Worm (Caenorhabditis elegans): Measurements from ENCODE around the gene Y55F3BL.4.
"Not testable (repeated sequence)": the region's sequence is repeated elsewhere in the genome, so short reads cannot be mapped to it uniquely, and the experiment has no call there.

Y55F3BL.4 gene

DNA sequence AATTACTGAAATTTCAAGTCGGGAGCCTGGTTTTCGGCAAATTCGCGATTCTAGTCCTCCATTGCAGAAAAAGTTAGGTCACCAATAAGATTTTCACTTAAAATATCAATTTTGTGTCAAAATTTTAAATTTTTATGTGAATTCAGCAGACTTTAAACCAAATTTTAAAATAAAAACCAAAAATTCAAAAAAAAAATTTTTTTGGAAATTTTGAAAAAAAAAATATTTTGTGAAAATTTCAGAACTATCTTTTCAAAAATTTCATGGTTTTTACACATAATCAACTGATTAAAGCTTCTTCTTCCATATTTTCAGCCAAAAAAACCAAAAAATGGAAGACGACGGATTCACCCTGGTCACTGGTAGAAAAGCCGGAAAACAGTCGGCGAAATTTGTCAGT lies at the start of gene Y55F3BL.4:
Gene Y55F3BL.4, plus strand, starts transcription at position 301 of the 400 bp plus-strand sequence.
- TF ChIP-seq him-1 (tag; optimal IDR thresholded peaks at IDR 0.05) (no peak), dao-5 (tag; optimal IDR thresholded peaks at IDR 0.05) (no peak), W03F9.2 (tag; optimal IDR thresholded peaks at IDR 0.05) (no peak)

DNA sequence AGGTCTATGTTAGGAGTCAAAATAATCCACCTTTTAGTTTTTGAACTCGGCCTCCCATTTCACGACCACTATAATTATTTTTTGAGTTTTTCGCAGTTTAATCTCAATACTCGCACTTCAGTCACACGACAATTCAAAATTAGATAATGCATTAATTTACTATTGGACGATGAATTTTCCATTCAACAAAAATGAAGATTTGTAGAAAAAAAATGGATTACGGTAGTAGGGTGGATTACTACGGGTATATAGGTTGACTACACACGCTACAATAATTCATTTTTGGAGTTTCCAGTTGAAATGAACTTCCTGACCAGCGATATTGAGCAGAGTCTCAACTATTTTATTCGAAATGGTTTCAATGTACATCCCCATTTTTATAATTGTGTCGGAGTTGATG lies 48.5 kb upstream of the Y55F3BL.4 start, which contains the start of gene srt-23:
Gene srt-23, plus strand, starts transcription at position 301 of the 400 bp plus-strand sequence.
- TF ChIP-seq dao-5 (tag; optimal IDR thresholded peaks at IDR 0.05) (no peak), W03F9.2 (tag; optimal IDR thresholded peaks at IDR 0.05) (no peak), him-1 (tag; optimal IDR thresholded peaks at IDR 0.05) (no peak)

ce11 chrIV:756956-757355 lies 47.9 kb upstream of the Y55F3BL.4 start:
- TF ChIP-seq him-1 (tag; optimal IDR thresholded peaks at IDR 0.05) (no peak), W03F9.2 (tag; optimal IDR thresholded peaks at IDR 0.05) (no peak), dao-5 (tag; optimal IDR thresholded peaks at IDR 0.05) (no peak)

ce11 chrIV:757548-757947 lies 47.4 kb upstream of the Y55F3BL.4 start:
- TF ChIP-seq W03F9.2 (tag; optimal IDR thresholded peaks at IDR 0.05): no peak
- TF ChIP-seq him-1 (tag; optimal IDR thresholded peaks at IDR 0.05): no peak
- TF ChIP-seq dao-5 (tag; optimal IDR thresholded peaks at IDR 0.05): no peak

ce11 chrIV:760267-760666 lies 44.6 kb upstream of the Y55F3BL.4 start, which contains the start of gene gst-40:
Gene gst-40 (plus strand): TSS chrIV:760502.
- TF ChIP-seq W03F9.2 (tag; optimal IDR thresholded peaks at IDR 0.05) (no peak), dao-5 (tag; optimal IDR thresholded peaks at IDR 0.05) (no peak), him-1 (tag; optimal IDR thresholded peaks at IDR 0.05) (no peak)

DNA sequence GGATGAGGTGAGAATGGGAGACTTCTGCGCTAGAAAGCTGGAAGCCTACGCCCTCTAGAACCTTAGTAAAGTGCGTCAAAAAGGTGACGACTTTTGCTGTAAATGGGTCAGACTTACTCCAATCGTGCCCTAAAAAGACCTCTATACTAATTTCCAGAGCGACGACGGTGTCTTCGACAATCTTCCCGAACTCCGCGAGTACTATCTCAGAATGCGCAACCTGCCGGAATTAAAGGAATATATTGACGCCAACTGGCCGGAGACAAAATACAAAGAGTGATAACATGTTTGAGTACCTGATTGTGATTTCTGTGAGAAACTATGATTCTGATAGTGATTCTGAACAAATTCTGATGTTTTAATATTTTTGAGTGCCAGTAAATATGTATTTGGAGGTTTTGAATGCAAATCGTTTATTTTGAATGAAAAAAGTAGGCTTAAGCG lies 42.9 kb upstream of the Y55F3BL.4 start:
- TF ChIP-seq him-1 (tag; optimal IDR thresholded peaks at IDR 0.05): no peak
- no peak for TF ChIP-seq W03F9.2 (tag; optimal IDR thresholded peaks at IDR 0.05)
- TF ChIP-seq dao-5 (tag; optimal IDR thresholded peaks at IDR 0.05): no peak

ce11 chrIV:762486-763376 lies 42.2 kb upstream of the Y55F3BL.4 start:
- TF ChIP-seq W03F9.2 (tag; optimal IDR thresholded peaks at IDR 0.05) (no peak), him-1 (tag; optimal IDR thresholded peaks at IDR 0.05) (no peak), dao-5 (tag; optimal IDR thresholded peaks at IDR 0.05) (no peak)

- TF ChIP-seq dao-5 (tag; optimal IDR thresholded peaks at IDR 0.05): no peak
- TF ChIP-seq W03F9.2 (tag; optimal IDR thresholded peaks at IDR 0.05): no peak
- no peak for TF ChIP-seq him-1 (tag; optimal IDR thresholded peaks at IDR 0.05)
Measured at ce11 chrIV:763377-764063, 41.4 kb upstream of the Y55F3BL.4 start, which contains the start of gene col-103. Gene col-103 (minus strand): TSS chrIV:763678.

ce11 chrIV:768312-768711 lies 36.6 kb upstream of the Y55F3BL.4 start, which contains the start of gene F56B3.2:
Gene F56B3.2 (minus strand): TSS chrIV:768584.
- TF ChIP-seq him-1 (tag; optimal IDR thresholded peaks at IDR 0.05): no peak
- no peak for TF ChIP-seq W03F9.2 (tag; optimal IDR thresholded peaks at IDR 0.05)
- TF ChIP-seq dao-5 (tag; optimal IDR thresholded peaks at IDR 0.05): no peak

- not testable (repeated sequence) for TF ChIP-seq him-1, dao-5, W03F9.2 (tag; optimal IDR thresholded peaks at IDR 0.05)
Measured at ce11 chrIV:771061-771460, 33.8 kb upstream of the Y55F3BL.4 start, which contains the start of gene F56B3.9. Gene F56B3.9 (plus strand): TSS chrIV:771361.

DNA sequence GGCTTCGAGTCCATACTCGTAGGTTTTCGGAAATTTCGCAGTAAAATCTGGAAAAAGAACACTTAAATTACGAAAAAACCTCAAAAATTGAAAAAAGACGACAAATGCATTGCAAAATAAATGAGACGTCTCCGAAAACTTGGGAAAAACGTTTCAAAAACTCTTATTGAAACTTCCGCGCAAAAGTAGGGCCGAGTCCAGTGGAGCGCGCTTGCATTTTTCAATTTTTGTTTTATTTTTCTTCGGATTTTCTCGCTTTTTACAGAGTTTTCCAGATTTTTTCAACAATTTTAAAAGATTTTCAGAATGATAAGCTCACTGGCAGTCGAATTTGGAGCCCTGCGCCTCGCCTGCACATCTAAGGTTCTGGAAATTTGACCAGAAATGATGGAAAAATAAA lies 32.0 kb upstream of the Y55F3BL.4 start, which contains the start of gene mrpl-2:
Gene mrpl-2, plus strand, starts transcription at position 307 of the 400 bp plus-strand sequence.
- no peak for TF ChIP-seq dao-5 (tag; optimal IDR thresholded peaks at IDR 0.05)

ce11 chrIV:773580-773979 lies 31.3 kb upstream of the Y55F3BL.4 start:
- TF ChIP-seq him-1 (tag; optimal IDR thresholded peaks at IDR 0.05): no peak
- no peak for TF ChIP-seq W03F9.2 (tag; optimal IDR thresholded peaks at IDR 0.05)
- no peak for TF ChIP-seq dao-5 (tag; optimal IDR thresholded peaks at IDR 0.05)

ce11 chrIV:778484-778883 lies 26.4 kb upstream of the Y55F3BL.4 start, which contains the start of gene ugt-52:
Gene ugt-52 (plus strand): TSS chrIV:778784.
- no peak for TF ChIP-seq W03F9.2 (tag; optimal IDR thresholded peaks at IDR 0.05)
- no peak for TF ChIP-seq dao-5 (tag; optimal IDR thresholded peaks at IDR 0.05)
- TF ChIP-seq him-1 (tag; optimal IDR thresholded peaks at IDR 0.05): no peak

DNA sequence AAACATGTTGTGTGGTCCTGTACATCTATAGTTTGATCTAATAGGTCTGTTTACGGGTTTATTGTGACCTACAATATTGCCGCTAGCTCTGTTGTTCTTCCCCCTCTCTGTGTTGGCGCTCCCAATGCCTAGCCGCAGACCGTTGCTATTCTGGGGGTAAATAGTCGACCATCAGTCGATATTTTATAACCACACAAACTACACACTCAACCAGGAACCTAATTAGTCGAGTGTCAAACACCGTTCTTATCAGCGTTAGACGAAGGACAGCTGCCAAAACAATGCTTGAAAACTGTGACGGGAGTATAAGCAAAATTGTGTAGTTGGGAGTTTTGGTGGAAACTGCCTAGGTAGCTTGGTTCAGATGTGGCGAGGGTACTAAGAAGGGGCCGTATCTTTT lies 22.5 kb upstream of the Y55F3BL.4 start:
- no peak for TF ChIP-seq dao-5 (tag; optimal IDR thresholded peaks at IDR 0.05)
- TF ChIP-seq W03F9.2 (tag; optimal IDR thresholded peaks at IDR 0.05): no peak
- TF ChIP-seq him-1 (tag; optimal IDR thresholded peaks at IDR 0.05): no peak

Measured in whole organism, L4/young adult.